Fruit fly (Drosophila melanogaster) whole organism, embryonic: ENCODE data around the gene Megf8.
A peak's percentile ranks its signal among the peaks of the same experiment; 100 is the strongest.

ENCODE experiments used
- Atf-2 ChIP-seq: fragments of 200-800 bp; sonication (Bioruptor generic); optimal IDR thresholded peaks from 2 replicates; lab custom pipeline; 2016; ENCODE audit warnings: missing biosample characterization, missing genetic modification characterization
- B-H1 ChIP-seq: fragments of 200-800 bp; sonication (Bioruptor generic); IDR thresholded peaks from 3 replicates; pipeline ENCODE4 v1.3.6; 2022; ENCODE audit warnings: missing biosample characterization, missing genetic modification characterization
- CG10274 ChIP-seq: fragments of 200-800 bp; sonication (Bioruptor generic); optimal IDR thresholded peaks from 3 replicates; lab custom pipeline; 2017; ENCODE audit warnings: missing biosample characterization, mild to moderate bottlenecking, missing genetic modification characterization
- CG10543 ChIP-seq: fragments of 200-800 bp; sonication (Bioruptor generic); optimal IDR thresholded peaks from 3 replicates; lab custom pipeline; 2017; ENCODE audit warnings: missing biosample characterization, mild to moderate bottlenecking, missing genetic modification characterization, moderate library complexity
- CG11085 ChIP-seq: fragments of 200-800 bp; sonication (Bioruptor generic); IDR thresholded peaks from 2 replicates; pipeline ENCODE4 v1.3.6; 2022; ENCODE audit warnings: missing biosample characterization, missing genetic modification characterization
- CG11398 ChIP-seq: fragments of 200-800 bp; sonication (Bioruptor generic); optimal IDR thresholded peaks from 2 replicates; lab custom pipeline; 2016; ENCODE audit warnings: missing biosample characterization, missing genetic modification characterization
- CG11504 ChIP-seq: fragments of 200-800 bp; sonication (Bioruptor generic); optimal IDR thresholded peaks from 3 replicates; lab custom pipeline; 2019; ENCODE audit warnings: missing biosample characterization, mild to moderate bottlenecking, missing genetic modification characterization, moderate library complexity
- CG15073 ChIP-seq: fragments of 200-800 bp; sonication (Bioruptor generic); optimal IDR thresholded peaks from 2 replicates; lab custom pipeline; 2016; ENCODE audit warnings: missing biosample characterization, missing genetic modification characterization
- CG32532 ChIP-seq: fragments of 200-800 bp; sonication (Bioruptor generic); IDR thresholded peaks from 2 replicates; pipeline ENCODE4 v1.3.6; 2022; ENCODE audit warnings: missing biosample characterization, missing genetic modification characterization
- CG4360 ChIP-seq: fragments of 200-800 bp; sonication (Bioruptor generic); IDR thresholded peaks from 2 replicates; pipeline ENCODE4 v1.3.6; 2022; ENCODE audit warnings: missing biosample characterization, missing genetic modification characterization
- CG6654 ChIP-seq: fragments of 200-800 bp; sonication (Bioruptor generic); optimal IDR thresholded peaks from 2 replicates; lab custom pipeline; 2017; ENCODE audit warnings: missing biosample characterization, mild to moderate bottlenecking, missing genetic modification characterization
- CG6813 ChIP-seq: fragments of 200-800 bp; sonication (Bioruptor generic); optimal IDR thresholded peaks from 2 replicates; lab custom pipeline; 2017; ENCODE audit warnings: missing biosample characterization, missing genetic modification characterization, mild to moderate bottlenecking, moderate library complexity, missing genetic modification reagents
- CG9215 ChIP-seq: fragments of 200-800 bp; sonication (Bioruptor generic); IDR thresholded peaks from 2 replicates; pipeline ENCODE4 v1.3.6; 2022; ENCODE audit warnings: missing biosample characterization, missing genetic modification characterization
- CG9932 ChIP-seq: fragments of 200-800 bp; sonication (Bioruptor generic); IDR thresholded peaks from 2 replicates; pipeline ENCODE4 v1.3.6; 2022; ENCODE audit warnings: missing biosample characterization, missing genetic modification characterization
- D ChIP-seq, 2 experiments: fragments of 200-800 bp in 1 of 2; fragments of >200 bp in 1 of 2; sonication (Bioruptor generic) in 1 of 2; optimal IDR thresholded peaks; 2 replicates in 1 of 2; 3 replicates in 1 of 2; lab custom pipeline; 2017; ENCODE audit warnings: mild to moderate bottlenecking in 1 of 2, missing biosample characterization in 1 of 2, missing genetic modification characterization in 1 of 2, missing genetic modification reagents in 1 of 2
- D19B ChIP-seq: fragments of 200-800 bp; sonication (Bioruptor generic); optimal IDR thresholded peaks from 2 replicates; lab custom pipeline; 2017; ENCODE audit warnings: missing biosample characterization, mild to moderate bottlenecking, missing genetic modification characterization
- E2f1 ChIP-seq: fragments of 200-800 bp; sonication (Bioruptor generic); IDR thresholded peaks from 2 replicates; pipeline ENCODE4 v1.3.6; 2022; ENCODE audit warnings: missing biosample characterization, missing genetic modification characterization
- Fer3 ChIP-seq: fragments of 200-800 bp; sonication (Bioruptor generic); optimal IDR thresholded peaks from 2 replicates; lab custom pipeline; 2018; ENCODE audit warnings: missing biosample characterization, mild to moderate bottlenecking, missing genetic modification characterization, moderate library complexity
- GATAe ChIP-seq: fragments of 200-800 bp; sonication (Bioruptor generic); conservative IDR thresholded peaks from 2 replicates; pipeline ENCODE4 v1.3.6; 2022; ENCODE audit warnings: missing biosample characterization, missing genetic modification characterization
- HHEX ChIP-seq: fragments of 200-800 bp; sonication (Bioruptor generic); optimal IDR thresholded peaks from 3 replicates; lab custom pipeline; 2017; ENCODE audit warnings: missing biosample characterization, mild to moderate bottlenecking, missing genetic modification characterization, missing genetic modification reagents
- HLH4C ChIP-seq: fragments of 200-800 bp; sonication (Bioruptor generic); IDR thresholded peaks from 3 replicates; pipeline ENCODE4 v1.3.6; 2022; ENCODE audit warnings: missing biosample characterization, missing genetic modification characterization; ENCODE audit not compliant: partially characterized antibody
- HLHmδ ChIP-seq: fragments of 200-800 bp; sonication (Bioruptor generic); optimal IDR thresholded peaks from 2 replicates; lab custom pipeline; 2018; ENCODE audit warnings: missing biosample characterization, mild to moderate bottlenecking, missing genetic modification characterization, moderate library complexity
- Hmr ChIP-seq: fragments of 200-800 bp; sonication (Bioruptor generic); optimal IDR thresholded peaks from 3 replicates; lab custom pipeline; 2017; ENCODE audit warnings: mild to moderate bottlenecking, missing biosample characterization, missing genetic modification reagents, missing genetic modification characterization
- Hr3 ChIP-seq: fragments of 200-800 bp; sonication (Bioruptor generic); optimal IDR thresholded peaks from 3 replicates; lab custom pipeline; 2016; ENCODE audit warnings: missing biosample characterization, missing genetic modification characterization
- Hsf ChIP-seq: fragments of 200-800 bp; sonication (Bioruptor generic); optimal IDR thresholded peaks from 3 replicates; lab custom pipeline; 2016; ENCODE audit warnings: missing biosample characterization, missing genetic modification characterization
- Max ChIP-seq: fragments of 200-800 bp; sonication (Bioruptor generic); optimal IDR thresholded peaks from 2 replicates; lab custom pipeline; 2016; ENCODE audit warnings: missing biosample characterization, mild to moderate bottlenecking, missing genetic modification characterization
- NC2α ChIP-seq: fragments of 200-800 bp; sonication (Bioruptor generic); optimal IDR thresholded peaks from 2 replicates; lab custom pipeline; 2016; ENCODE audit warnings: missing biosample characterization, missing genetic modification characterization
- NC2β ChIP-seq: fragments of 200-800 bp; sonication (Bioruptor generic); optimal IDR thresholded peaks from 2 replicates; lab custom pipeline; 2016; ENCODE audit warnings: missing biosample characterization, missing genetic modification characterization
- NFAT ChIP-seq: fragments of 200-800 bp; sonication (Bioruptor generic); IDR thresholded peaks from 2 replicates; pipeline ENCODE4 v1.3.6; 2022; ENCODE audit warnings: missing biosample characterization, missing genetic modification characterization
- Opbp ChIP-seq: fragments of 200-800 bp; sonication (Bioruptor generic); IDR thresholded peaks from 3 replicates; pipeline ENCODE4 v1.3.6; 2022; ENCODE audit warnings: missing biosample characterization, missing genetic modification characterization; ENCODE audit not compliant: partially characterized antibody
- Ssrp ChIP-seq: fragments of 200-800 bp; sonication (Bioruptor generic); optimal IDR thresholded peaks from 2 replicates; lab custom pipeline; 2018; ENCODE audit warnings: missing biosample characterization, mild to moderate bottlenecking, missing genetic modification characterization, moderate library complexity
- YL-1 ChIP-seq: fragments of 200-800 bp; sonication (Bioruptor generic); optimal IDR thresholded peaks from 3 replicates; lab custom pipeline; 2017; ENCODE audit warnings: missing biosample characterization, mild to moderate bottlenecking, missing genetic modification characterization
- cg ChIP-seq: fragments of 200-800 bp; sonication (Bioruptor generic); optimal IDR thresholded peaks from 3 replicates; lab custom pipeline; 2019; ENCODE audit warnings: missing biosample characterization, mild to moderate bottlenecking, missing genetic modification characterization, moderate library complexity
- chif ChIP-seq, 2 experiments: fragments of 200-800 bp; sonication (Bioruptor generic); optimal IDR thresholded peaks; 3 replicates each; lab custom pipeline; 2016; ENCODE audit warnings: missing biosample characterization in 2 of 2, missing genetic modification characterization in 2 of 2
- cwo ChIP-seq: fragments of 200-800 bp; sonication (Bioruptor generic); optimal IDR thresholded peaks from 3 replicates; lab custom pipeline; 2017; ENCODE audit warnings: missing biosample characterization, missing genetic modification characterization, mild to moderate bottlenecking, moderate library complexity, missing genetic modification reagents
- emc ChIP-seq: fragments of 200-800 bp; sonication (Bioruptor generic); optimal IDR thresholded peaks from 2 replicates; lab custom pipeline; 2016; ENCODE audit warnings: missing biosample characterization, missing genetic modification characterization
- esg ChIP-seq: fragments of 200-800 bp; sonication (Bioruptor generic); conservative IDR thresholded peaks from 2 replicates; pipeline ENCODE4 v1.3.6; 2022; ENCODE audit warnings: missing biosample characterization, missing genetic modification characterization
- fd3F ChIP-seq: fragments of 200-800 bp; sonication (Bioruptor generic); optimal IDR thresholded peaks from 2 replicates; lab custom pipeline; 2018; ENCODE audit warnings: missing biosample characterization, mild to moderate bottlenecking, missing genetic modification characterization, moderate library complexity
- fd96Cb ChIP-seq: fragments of 200-800 bp; sonication (Bioruptor generic); optimal IDR thresholded peaks from 2 replicates; lab custom pipeline; 2018; ENCODE audit warnings: missing biosample characterization, mild to moderate bottlenecking, missing genetic modification characterization, moderate library complexity
- fu2 ChIP-seq: fragments of 200-800 bp; sonication (Bioruptor generic); optimal IDR thresholded peaks from 2 replicates; lab custom pipeline; 2016; ENCODE audit warnings: missing biosample characterization, missing genetic modification characterization
- grau ChIP-seq: fragments of 200-800 bp; optimal IDR thresholded peaks from 3 replicates; lab custom pipeline; 2019; ENCODE audit warnings: missing biosample characterization, mild to moderate bottlenecking, missing genetic modification characterization, moderate library complexity
- gsb-n ChIP-seq: fragments of 200-800 bp; sonication (Bioruptor generic); optimal IDR thresholded peaks from 3 replicates; lab custom pipeline; 2018; ENCODE audit warnings: missing biosample characterization, mild to moderate bottlenecking, missing genetic modification characterization
- hb ChIP-seq: fragments of 200-800 bp; sonication (Bioruptor generic); IDR thresholded peaks from 3 replicates; pipeline ENCODE4 v1.3.6; 2022; ENCODE audit warnings: missing biosample characterization, missing genetic modification characterization; ENCODE audit not compliant: partially characterized antibody
- otp ChIP-seq: fragments of 200-800 bp; sonication (Bioruptor generic); IDR thresholded peaks from 3 replicates; pipeline ENCODE4, ENCODE4 v1.3.6; 2022; ENCODE audit warnings: missing biosample characterization, missing genetic modification characterization
- pan ChIP-seq, 4 experiments: fragments of >200 bp in 3 of 4; fragments of 200-800 bp in 1 of 4; sonication (Bioruptor generic) in 1 of 4; optimal IDR thresholded peaks in 3 of 4; IDR thresholded peaks in 1 of 4; 2 replicates each; pipeline versions ENCODE4 v1.3.6 to Lab custom; 2017 to 2022; ENCODE audit warnings: missing biosample characterization in 2 of 4, missing genetic modification characterization in 2 of 4, mixed read lengths in 1 of 4
- slbo ChIP-seq: fragments of 200-800 bp; sonication (Bioruptor generic); IDR thresholded peaks from 2 replicates; pipeline ENCODE4 v1.3.6; 2022; ENCODE audit warnings: missing biosample characterization, missing genetic modification characterization
- vfl ChIP-seq: fragments of 200-800 bp; sonication (Bioruptor generic); optimal IDR thresholded peaks from 2 replicates; lab custom pipeline; 2016; ENCODE audit warnings: missing biosample characterization, missing genetic modification characterization

The Megf8 gene

dm6 chr2L:8081640-8082485 lies 38.6 kb downstream of the Megf8 start (continued):
- TF ChIP-seq E2f1 (GFP tag; lab: Robert Waterston, UW): no peak
- TF ChIP-seq CG6654 (GFP tag; lab: Kevin White, UChicago): no peak
- TF ChIP-seq CG10543 (GFP tag; lab: Kevin White, UChicago): peak; percentile 58
- TF ChIP-seq CG9215: no peak
- no peak for TF ChIP-seq hb (GFP tag; lab: Robert Waterston, UW)
- no peak for TF ChIP-seq HLHmδ (GFP tag; lab: Kevin White, UChicago)
- peak; percentile 86 for TF ChIP-seq Hr3 (GFP tag; lab: Kevin White, UChicago)
- TF ChIP-seq Fer3: peak; percentile 21
- no peak for TF ChIP-seq NFAT (GFP tag; lab: Robert Waterston, UW)
- TF ChIP-seq GATAe (GFP tag; lab: Robert Waterston, UW): no peak
- TF ChIP-seq Hmr (GFP tag; lab: Kevin White, UChicago): peak; percentile 88
- peak; percentile 61 for TF ChIP-seq Hsf
- TF ChIP-seq NC2β (GFP tag; lab: Kevin White, UChicago): peak; percentile 44
- peak; percentile 83 for TF ChIP-seq fd96Cb (tag; lab: Kevin White, UChicago)
- no peak for TF ChIP-seq HLH4C
- peak; percentile 87 for TF ChIP-seq gsb-n
- TF ChIP-seq otp (GFP tag; lab: Robert Waterston, UW): 0 out of 3 replicates have a peak, but pooled peaks have one; percentile 18
- peak; percentile 87 for TF ChIP-seq esg
- peak; percentile 68 for TF ChIP-seq CG6813 (GFP tag; lab: Kevin White, UChicago)
- no peak for TF ChIP-seq CG10274 (GFP tag; lab: Kevin White, UChicago)
- no peak for TF ChIP-seq CG32532 (GFP tag; lab: Robert Waterston, UW)
- no peak for TF ChIP-seq cg (GFP tag; lab: Kevin White, UChicago)
- no peak for TF ChIP-seq fu2 (GFP tag; lab: Kevin White, UChicago)
- TF ChIP-seq grau: peak; percentile 86
- TF ChIP-seq D (optimal IDR thresholded peaks at IDR 0.05; lab: Kevin White, UChicago): peak; percentile 88
- TF ChIP-seq D (GFP tag; optimal IDR thresholded peaks at IDR 0.05; lab: Kevin White, UChicago): peak; percentile 86
- TF ChIP-seq chif (GFP tag; optimal IDR thresholded peaks at IDR 0.05; lab: Kevin White, UChicago): peak in 1 of 2 experiments; percentile 55
- TF ChIP-seq NC2α (GFP tag; lab: Kevin White, UChicago): no peak
- peak; percentile 60 for TF ChIP-seq vfl
- TF ChIP-seq Opbp (GFP tag; lab: Robert Waterston, UW): no peak
- TF ChIP-seq pan (optimal IDR thresholded peaks at IDR 0.05; lab: Kevin White, UChicago): no peak
- peak in 1 of 2 experiments; percentile 43 for TF ChIP-seq pan (GFP tag; optimal IDR thresholded peaks at IDR 0.05 in 1 of 2, IDR thresholded peaks at IDR 0.05 in 1 of 2)
- peak; percentile 58 for TF ChIP-seq CG9932 (GFP tag; lab: Robert Waterston, UW)
- TF ChIP-seq fd3F (GFP tag; lab: Kevin White, UChicago): peak; percentile 72
- no peak for TF ChIP-seq CG15073 (GFP tag; lab: Kevin White, UChicago)
- TF ChIP-seq cwo: peak; percentile 30
- peak; percentile 84 for TF ChIP-seq slbo (GFP tag; lab: Robert Waterston, UW)
- TF ChIP-seq Ssrp (tag; lab: Kevin White, UChicago): peak; percentile 86
- TF ChIP-seq CG11085: no peak
- TF ChIP-seq CG4360 (GFP tag; lab: Robert Waterston, UW): no peak
- TF ChIP-seq D19B (GFP tag; lab: Kevin White, UChicago): no peak
- TF ChIP-seq YL-1 (GFP tag; lab: Kevin White, UChicago): peak; percentile 44
- TF ChIP-seq emc: no peak
- peak; percentile 63 for TF ChIP-seq HHEX
- TF ChIP-seq Atf-2 (GFP tag; lab: Kevin White, UChicago): no peak
- TF ChIP-seq CG11398 (GFP tag; lab: Kevin White, UChicago): no peak
- TF ChIP-seq CG11504 (tag; lab: Kevin White, UChicago): peak; percentile 91
- TF ChIP-seq Max (GFP tag; lab: Kevin White, UChicago): peak; percentile 54
- TF ChIP-seq B-H1: no peak; the same call in 2 of the 3 replicates
